Fruit fly (Drosophila melanogaster) whole organism, embryonic: ENCODE measurements around the gene fzo.

Experiments
- Asciz ChIP-seq: fragments of 200-800 bp; sonication (Bioruptor generic); optimal IDR thresholded peaks from 2 replicates; lab custom pipeline; 2017; ENCODE audit warnings: missing biosample characterization, mild to moderate bottlenecking, missing genetic modification characterization, missing genetic modification reagents
- Atf-2 ChIP-seq: fragments of 200-800 bp; sonication (Bioruptor generic); optimal IDR thresholded peaks from 2 replicates; lab custom pipeline; 2016; ENCODE audit warnings: missing biosample characterization, missing genetic modification characterization
- Atf3 ChIP-seq: fragments of 200-800 bp; sonication (Bioruptor generic); optimal IDR thresholded peaks from 3 replicates; lab custom pipeline; 2016; ENCODE audit warnings: missing biosample characterization, missing genetic modification characterization
- Bteb2 ChIP-seq: fragments of 200-800 bp; sonication (Bioruptor generic); optimal IDR thresholded peaks from 2 replicates; lab custom pipeline; 2016; ENCODE audit warnings: missing biosample characterization, missing genetic modification characterization
- CG11456 ChIP-seq: fragments of 200-800 bp; sonication (Bioruptor generic); IDR thresholded peaks from 3 replicates; pipeline ENCODE4 v1.3.6; 2022; ENCODE audit warnings: missing biosample characterization, missing genetic modification characterization
- CG14667 ChIP-seq: fragments of 200-800 bp; sonication (Bioruptor generic); IDR thresholded peaks from 2 replicates; pipeline ENCODE4 v1.3.6; 2022; ENCODE audit warnings: missing biosample characterization, missing genetic modification characterization
- CG15514 ChIP-seq: fragments of 200-800 bp; sonication (Bioruptor generic); optimal IDR thresholded peaks from 3 replicates; lab custom pipeline; 2017; ENCODE audit warnings: missing biosample characterization, missing genetic modification characterization, mild to moderate bottlenecking, moderate library complexity, missing genetic modification reagents
- CG16813 ChIP-seq: fragments of 200-800 bp; sonication (Bioruptor generic); IDR thresholded peaks from 3 replicates; pipeline ENCODE4 v1.3.6; 2022; ENCODE audit warnings: missing biosample characterization, missing genetic modification characterization; ENCODE audit not compliant: partially characterized antibody
- CG17328 ChIP-seq: fragments of 200-800 bp; sonication (Bioruptor generic); IDR thresholded peaks from 2 replicates; pipeline ENCODE4 v1.3.6; 2022; ENCODE audit warnings: missing biosample characterization, missing genetic modification characterization
- CG17359 ChIP-seq: fragments of 200-800 bp; sonication (Bioruptor generic); optimal IDR thresholded peaks from 3 replicates; lab custom pipeline; 2018; ENCODE audit warnings: missing biosample characterization, mild to moderate bottlenecking, missing genetic modification characterization, moderate library complexity
- CG17912 ChIP-seq: fragments of 200-800 bp; sonication (Bioruptor generic); optimal IDR thresholded peaks from 2 replicates; lab custom pipeline; 2018; ENCODE audit warnings: missing biosample characterization, mild to moderate bottlenecking, missing genetic modification characterization
- CG18599 ChIP-seq: fragments of 200-800 bp; sonication (Bioruptor generic); optimal IDR thresholded peaks from 3 replicates; lab custom pipeline; 2017; ENCODE audit warnings: missing biosample characterization, missing genetic modification characterization, mild to moderate bottlenecking, moderate library complexity, missing genetic modification reagents
- CG18619 ChIP-seq: fragments of 200-800 bp; sonication (Bioruptor generic); optimal IDR thresholded peaks from 3 replicates; lab custom pipeline; 2017; ENCODE audit warnings: missing biosample characterization, mild to moderate bottlenecking, missing genetic modification characterization
- CG34376 ChIP-seq: fragments of 200-800 bp; sonication (Bioruptor generic); optimal IDR thresholded peaks from 2 replicates; lab custom pipeline; 2018; ENCODE audit warnings: missing biosample characterization, mild to moderate bottlenecking, missing genetic modification characterization
- CG4854 ChIP-seq: fragments of 200-800 bp; sonication (Bioruptor generic); optimal IDR thresholded peaks from 2 replicates; lab custom pipeline; 2016; ENCODE audit warnings: missing biosample characterization, missing genetic modification characterization, inconsistent platforms
- CG6683 ChIP-seq: fragments of 200-800 bp; sonication (Bioruptor generic); optimal IDR thresholded peaks from 2 replicates; lab custom pipeline; 2017; ENCODE audit warnings: missing biosample characterization, mild to moderate bottlenecking, missing genetic modification characterization, missing genetic modification reagents
- CG7556 ChIP-seq: fragments of 200-800 bp; sonication (Bioruptor generic); optimal IDR thresholded peaks from 2 replicates; lab custom pipeline; 2017; ENCODE audit warnings: missing biosample characterization, mild to moderate bottlenecking, missing genetic modification characterization
- CG7786 ChIP-seq: fragments of 200-800 bp; sonication (Bioruptor generic); optimal IDR thresholded peaks from 2 replicates; lab custom pipeline; 2016; ENCODE audit warnings: missing biosample characterization, missing genetic modification characterization
- CG7928 ChIP-seq: fragments of 200-800 bp; sonication (Bioruptor generic); optimal IDR thresholded peaks from 2 replicates; lab custom pipeline; 2017; ENCODE audit warnings: missing biosample characterization, mild to moderate bottlenecking, missing genetic modification characterization
- D19A ChIP-seq: fragments of 200-800 bp; optimal IDR thresholded peaks from 3 replicates; lab custom pipeline; 2019; ENCODE audit warnings: missing biosample characterization, mild to moderate bottlenecking, missing genetic modification characterization, moderate library complexity
- Dip2 ChIP-seq: fragments of 200-800 bp; sonication (Bioruptor generic); IDR thresholded peaks from 2 replicates; pipeline ENCODE4 v1.3.6; 2022; ENCODE audit warnings: missing biosample characterization, missing genetic modification characterization
- Dll ChIP-seq: fragments of 200-800 bp; sonication (Bioruptor generic); IDR thresholded peaks from 4 replicates; pipeline ENCODE4 v1.3.6; 2022; ENCODE audit warnings: missing biosample characterization, missing genetic modification characterization; ENCODE audit not compliant: partially characterized antibody
- GATAe ChIP-seq: fragments of 200-800 bp; sonication (Bioruptor generic); conservative IDR thresholded peaks from 2 replicates; pipeline ENCODE4 v1.3.6; 2022; ENCODE audit warnings: missing biosample characterization, missing genetic modification characterization
- HLHmδ ChIP-seq: fragments of 200-800 bp; sonication (Bioruptor generic); optimal IDR thresholded peaks from 2 replicates; lab custom pipeline; 2018; ENCODE audit warnings: missing biosample characterization, mild to moderate bottlenecking, missing genetic modification characterization, moderate library complexity
- Hmx ChIP-seq: fragments of 200-800 bp; sonication (Bioruptor generic); optimal IDR thresholded peaks from 2 replicates; lab custom pipeline; 2016; ENCODE audit warnings: missing biosample characterization, missing genetic modification characterization
- Jarid2 ChIP-seq: fragments of 200-800 bp; sonication (Bioruptor generic); optimal IDR thresholded peaks from 3 replicates; lab custom pipeline; 2017; ENCODE audit warnings: mild to moderate bottlenecking, missing biosample characterization, missing genetic modification reagents, missing genetic modification characterization
- MBD-R2 ChIP-seq: fragments of 200-800 bp; sonication (Bioruptor generic); IDR thresholded peaks from 2 replicates; pipeline ENCODE4 v1.3.6; 2022; ENCODE audit warnings: missing biosample characterization, missing genetic modification characterization
- NC2α ChIP-seq: fragments of 200-800 bp; sonication (Bioruptor generic); optimal IDR thresholded peaks from 2 replicates; lab custom pipeline; 2016; ENCODE audit warnings: missing biosample characterization, missing genetic modification characterization
- Nf-YC ChIP-seq: fragments of 200-800 bp; optimal IDR thresholded peaks from 3 replicates; lab custom pipeline; 2019; ENCODE audit warnings: missing biosample characterization, mild to moderate bottlenecking, missing genetic modification characterization, moderate library complexity
- Pdp1 ChIP-seq, 2 experiments: fragments of 200-800 bp; sonication (Bioruptor generic); optimal IDR thresholded peaks; 3 replicates each; lab custom pipeline; 2016; ENCODE audit warnings: missing biosample characterization in 2 of 2, missing genetic modification characterization in 2 of 2, mild to moderate bottlenecking in 1 of 2, moderate library complexity in 1 of 2
- Ravus ChIP-seq: fragments of 200-800 bp; sonication (Bioruptor generic); IDR thresholded peaks from 2 replicates; pipeline ENCODE4 v1.3.6; 2022; ENCODE audit warnings: missing biosample characterization, missing genetic modification characterization
- Vsx1 ChIP-seq: fragments of 200-800 bp; sonication (Bioruptor generic); optimal IDR thresholded peaks from 2 replicates; lab custom pipeline; 2017; ENCODE audit warnings: missing biosample characterization, mild to moderate bottlenecking, missing genetic modification characterization, missing genetic modification reagents
- ap ChIP-seq: fragments of 200-800 bp; sonication (Bioruptor generic); IDR thresholded peaks from 2 replicates; pipeline ENCODE4 v1.3.6; 2022; ENCODE audit warnings: missing biosample characterization, missing genetic modification characterization
- gfzf ChIP-seq: fragments of 200-800 bp; sonication (Bioruptor generic); optimal IDR thresholded peaks from 2 replicates; lab custom pipeline; 2016; ENCODE audit warnings: missing biosample characterization, mild to moderate bottlenecking, missing genetic modification characterization, moderate library complexity
- gt ChIP-seq: fragments of 200-800 bp; sonication (Bioruptor generic); IDR thresholded peaks from 2 replicates; pipeline ENCODE4 v1.3.6; 2022; ENCODE audit warnings: missing biosample characterization, missing genetic modification characterization
- ham ChIP-seq: fragments of 200-800 bp; sonication (Bioruptor generic); IDR thresholded peaks from 2 replicates; pipeline ENCODE4 v1.3.6; 2022; ENCODE audit warnings: missing biosample characterization, missing genetic modification characterization
- hth ChIP-seq: fragments of >200 bp; optimal IDR thresholded peaks from 2 replicates; lab custom pipeline; 2017; ENCODE audit warnings: inconsistent platforms
- inv ChIP-seq: fragments of 200-800 bp; sonication (Bioruptor generic); IDR thresholded peaks from 2 replicates; pipeline ENCODE4 v1.3.6; 2022; ENCODE audit warnings: missing biosample characterization, missing genetic modification characterization; ENCODE audit not compliant: partially characterized antibody
- ken ChIP-seq: fragments of 200-800 bp; sonication (Bioruptor generic); IDR thresholded peaks from 3 replicates; pipeline ENCODE4 v1.3.6; 2022; ENCODE audit warnings: missing biosample characterization, missing genetic modification characterization
- lov ChIP-seq, 2 experiments: fragments of 200-800 bp in 1 of 2; fragments of >200 bp in 1 of 2; sonication (Bioruptor generic) in 1 of 2; IDR thresholded peaks in 1 of 2; optimal IDR thresholded peaks in 1 of 2; 2 replicates in 1 of 2; 3 replicates in 1 of 2; pipeline versions ENCODE4 v1.3.6 to Lab custom; 2017 to 2022; ENCODE audit warnings: missing biosample characterization in 1 of 2, missing genetic modification characterization in 1 of 2
- nerfin-1 ChIP-seq: fragments of 200-800 bp; sonication (Bioruptor generic); optimal IDR thresholded peaks from 3 replicates; lab custom pipeline; 2019; ENCODE audit warnings: missing biosample characterization, mild to moderate bottlenecking, missing genetic modification characterization, moderate library complexity
- pan ChIP-seq, 4 experiments: fragments of >200 bp in 3 of 4; fragments of 200-800 bp in 1 of 4; sonication (Bioruptor generic) in 1 of 4; optimal IDR thresholded peaks in 3 of 4; IDR thresholded peaks in 1 of 4; 2 replicates each; pipeline versions ENCODE4 v1.3.6 to Lab custom; 2017 to 2022; ENCODE audit warnings: missing biosample characterization in 2 of 4, missing genetic modification characterization in 2 of 4, mixed read lengths in 1 of 4
- pfk ChIP-seq: fragments of 200-800 bp; sonication (Bioruptor generic); optimal IDR thresholded peaks from 2 replicates; lab custom pipeline; 2018; ENCODE audit warnings: missing biosample characterization, mild to moderate bottlenecking, missing genetic modification characterization, moderate library complexity
- repo ChIP-seq: fragments of 200-800 bp; sonication (Bioruptor generic); optimal IDR thresholded peaks from 2 replicates; lab custom pipeline; 2016; ENCODE audit warnings: missing biosample characterization, missing genetic modification characterization
- seq ChIP-seq: fragments of 200-800 bp; sonication (Bioruptor generic); IDR thresholded peaks from 2 replicates; pipeline ENCODE4 v1.3.6; 2022; ENCODE audit warnings: missing biosample characterization, missing genetic modification characterization
- tx ChIP-seq: fragments of 200-800 bp; sonication (Bioruptor generic); optimal IDR thresholded peaks from 2 replicates; lab custom pipeline; 2016; ENCODE audit warnings: missing biosample characterization, missing genetic modification characterization
- vfl ChIP-seq: fragments of 200-800 bp; sonication (Bioruptor generic); optimal IDR thresholded peaks from 2 replicates; lab custom pipeline; 2016; ENCODE audit warnings: missing biosample characterization, missing genetic modification characterization
- z ChIP-seq: fragments of 200-800 bp; sonication (Bioruptor generic); IDR thresholded peaks from 3 replicates; pipeline ENCODE4 v1.3.6; 2022; ENCODE audit warnings: missing biosample characterization, missing genetic modification characterization

Gene fzo

DNA sequence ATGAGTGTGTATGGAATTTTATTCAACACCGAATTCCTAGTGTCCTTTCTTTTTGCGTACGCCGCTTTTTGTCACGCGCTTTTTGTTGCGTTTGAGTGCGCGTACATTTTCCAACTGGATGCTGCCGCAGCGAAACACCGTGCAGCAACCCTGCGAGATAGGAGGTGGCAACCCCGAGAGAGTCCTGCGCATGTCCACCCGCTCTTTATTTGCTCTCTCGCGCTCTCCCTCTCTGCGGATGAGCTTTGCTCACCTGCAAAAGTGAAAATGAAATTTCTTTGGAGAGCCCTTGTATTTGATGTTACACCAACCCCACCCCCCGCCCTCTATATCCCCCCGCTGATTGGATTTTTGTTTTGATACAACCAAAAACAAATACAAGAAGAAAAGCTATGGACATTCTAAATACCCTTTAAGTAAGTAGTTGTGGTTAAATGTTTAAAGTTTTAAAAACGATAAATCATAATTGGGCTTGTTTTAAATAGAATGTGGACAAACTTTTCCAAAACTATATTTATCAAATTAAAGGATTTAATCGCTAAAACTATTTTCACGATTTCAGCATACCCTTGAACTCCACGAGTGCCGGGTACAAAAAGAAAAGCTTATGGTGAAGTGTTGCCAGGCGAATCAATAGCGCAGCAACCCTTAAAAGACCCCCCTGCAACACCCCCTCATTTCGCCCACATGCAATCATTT is 36.2 kb upstream of the fzo start (continued):
- TF ChIP-seq GATAe (GFP tag; lab: Robert Waterston, UW), result no peak
- TF ChIP-seq CG15514 (GFP tag; lab: Kevin White, UChicago), result peak; percentile 59
- no peak for TF ChIP-seq CG16813
- no peak for TF ChIP-seq NC2α (GFP tag; lab: Kevin White, UChicago)
- TF ChIP-seq gt (GFP tag; lab: Robert Waterston, UW), result no peak
- no peak for TF ChIP-seq repo (GFP tag; lab: Kevin White, UChicago)
- TF ChIP-seq Bteb2 (GFP tag; lab: Kevin White, UChicago), result no peak
- peak; percentile 25 for TF ChIP-seq vfl (GFP tag; lab: Kevin White, UChicago)
- TF ChIP-seq CG17912 (GFP tag; lab: Kevin White, UChicago), result no peak
- no peak for TF ChIP-seq Atf3
- TF ChIP-seq CG18599 (GFP tag; lab: Kevin White, UChicago), result peak; percentile 93
- peak; percentile 29 for TF ChIP-seq CG18619 (GFP tag; lab: Kevin White, UChicago)
- TF ChIP-seq Hmx, result peak; percentile 10
- no peak; the same call in 1 of the 2 replicates for TF ChIP-seq Ravus (GFP tag; lab: Robert Waterston, UW)
- no peak for TF ChIP-seq CG7928 (GFP tag; lab: Kevin White, UChicago)
- no peak for TF ChIP-seq HLHmδ
- no peak for TF ChIP-seq hth (lab: Kevin White, UChicago)
- TF ChIP-seq CG11456 (GFP tag; lab: Robert Waterston, UW), result 0 out of 3 replicates have a peak, but pooled peaks have one; percentile 10
- TF ChIP-seq ken, result peak; percentile 52; the same call in 2 of the 3 replicates
- no peak for TF ChIP-seq pan (optimal IDR thresholded peaks at IDR 0.05; lab: Kevin White, UChicago)
- TF ChIP-seq pan (GFP tag; optimal IDR thresholded peaks at IDR 0.05 in 1 of 2, IDR thresholded peaks at IDR 0.05 in 1 of 2), result peak in 1 of 2 experiments; percentile 86
- 0 out of 2 replicates have a peak, but pooled peaks have one; percentile 22 for TF ChIP-seq ap (GFP tag; lab: Robert Waterston, UW)
- TF ChIP-seq seq (GFP tag; lab: Robert Waterston, UW), result peak; percentile 70; the same call in 1 of the 2 replicates
- peak in 1 of 2 experiments; percentile 65 for TF ChIP-seq Pdp1 (GFP tag; optimal IDR thresholded peaks at IDR 0.05; lab: Kevin White, UChicago)
- peak; percentile 34 for TF ChIP-seq CG14667 (GFP tag; lab: Robert Waterston, UW)
- no peak for TF ChIP-seq Atf-2 (GFP tag; lab: Kevin White, UChicago)
- TF ChIP-seq CG7556 (GFP tag; lab: Kevin White, UChicago), result peak; percentile 82
- no peak for TF ChIP-seq Jarid2
- TF ChIP-seq ham, result no peak
- TF ChIP-seq CG34376 (GFP tag; lab: Kevin White, UChicago), result no peak
- no peak for TF ChIP-seq Nf-YC (tag; lab: Kevin White, UChicago)
- TF ChIP-seq Dll (GFP tag; lab: Robert Waterston, UW), result no peak
- TF ChIP-seq lov (optimal IDR thresholded peaks at IDR 0.05; lab: Kevin White, UChicago), result no peak
- TF ChIP-seq lov (GFP tag; IDR thresholded peaks at IDR 0.05; lab: Robert Waterston, UW), result no peak
- TF ChIP-seq Dip2, result no peak
- peak; percentile 69 for TF ChIP-seq CG6683 (GFP tag; lab: Kevin White, UChicago)
- peak; percentile 24 for TF ChIP-seq CG7786
- no peak for TF ChIP-seq inv
- peak; percentile 79 for TF ChIP-seq nerfin-1 (tag; lab: Kevin White, UChicago)
- peak; percentile 64; the same call in 1 of the 2 replicates for TF ChIP-seq CG17328 (GFP tag; lab: Robert Waterston, UW)
- no peak for TF ChIP-seq gfzf (GFP tag; lab: Kevin White, UChicago)
- TF ChIP-seq Asciz (GFP tag; lab: Kevin White, UChicago), result peak; percentile 72
- TF ChIP-seq Vsx1 (GFP tag; lab: Kevin White, UChicago), result no peak
- TF ChIP-seq CG17359 (tag; lab: Kevin White, UChicago), result peak; percentile 87
- TF ChIP-seq D19A (tag; lab: Kevin White, UChicago), result peak; percentile 70
- no peak for TF ChIP-seq z (GFP tag; lab: Robert Waterston, UW)
- peak; percentile 15 for TF ChIP-seq CG4854 (GFP tag; lab: Kevin White, UChicago)
- TF ChIP-seq pfk (GFP tag; lab: Kevin White, UChicago), result no peak
- TF ChIP-seq tx, result peak; percentile 29
- peak; percentile 20; the same call in 1 of the 2 replicates for TF ChIP-seq MBD-R2 (GFP tag; lab: Robert Waterston, UW)
